Fruit fly (Drosophila melanogaster): ENCODE results near the gene CG13784.

Gene CG13784

dm6 chr2L:7194351-7195037 is 25.3 kb downstream of the CG13784 start, which contains the start of gene CG4497 (continued):
- TF ChIP-seq Ptx1 (GFP tag; IDR thresholded peaks at IDR 0.05) = peak; percentile 97
- TF ChIP-seq Dfd (GFP tag; optimal IDR thresholded peaks at IDR 0.05) = peak in 1 of 2 experiments; percentile 66
- TF ChIP-seq Rfx (GFP tag; IDR thresholded peaks at IDR 0.05) = peak; percentile 97
- peak; percentile 94 for TF ChIP-seq CG10366 (GFP tag; IDR thresholded peaks at IDR 0.05)
- peak; percentile 89 for TF ChIP-seq CG11504 (tag; optimal IDR thresholded peaks at IDR 0.05)
- peak; percentile 64 for TF ChIP-seq CG2202 (tag; optimal IDR thresholded peaks at IDR 0.05)
- peak; percentile 76 for TF ChIP-seq sd (tag; optimal IDR thresholded peaks at IDR 0.05)
- TF ChIP-seq cato (GFP tag; optimal IDR thresholded peaks at IDR 0.05; ENCODE audit: borderline replicate concordance) = peak; percentile 71
- TF ChIP-seq gt (GFP tag; IDR thresholded peaks at IDR 0.05) = peak; percentile 85
- TF ChIP-seq CG13894 (tag; optimal IDR thresholded peaks at IDR 0.05) = peak; percentile 73
- peak; percentile 77 for TF ChIP-seq CkIIα-i1 (GFP tag; IDR thresholded peaks at IDR 0.05)
- TF ChIP-seq tio (GFP tag; optimal IDR thresholded peaks at IDR 0.05) = peak; percentile 90
- peak; percentile 95 for TF ChIP-seq Oaz (GFP tag; IDR thresholded peaks at IDR 0.05)
- peak; percentile 94 to 95 for TF ChIP-seq chif (GFP tag; optimal IDR thresholded peaks at IDR 0.05)
- TF ChIP-seq CG11560 (tag; IDR thresholded peaks at IDR 0.05) = peak; percentile 89; the same call in 2 of the 3 replicates
- TF ChIP-seq so (GFP tag; IDR thresholded peaks at IDR 0.05) = peak; percentile 91; the same call in 1 of the 3 replicates
- no peak for TF ChIP-seq CG6254 (GFP tag; optimal IDR thresholded peaks at IDR 0.05)
- TF ChIP-seq TFAM (GFP tag; optimal IDR thresholded peaks at IDR 0.05) = no peak
- peak; percentile 88 for TF ChIP-seq otp (GFP tag; IDR thresholded peaks at IDR 0.05)
- TF ChIP-seq Lim3 (GFP tag; IDR thresholded peaks at IDR 0.05) = peak; percentile 78
- no peak for TF ChIP-seq HLHmδ (GFP tag; optimal IDR thresholded peaks at IDR 0.05)
- TF ChIP-seq CG17612 (GFP tag; IDR thresholded peaks at IDR 0.05) = peak; percentile 80
- peak; percentile 81 for TF ChIP-seq Fer2 (tag; optimal IDR thresholded peaks at IDR 0.05)
- TF ChIP-seq oc (tag; optimal IDR thresholded peaks at IDR 0.05) = peak; percentile 20
- TF ChIP-seq CG15601 (tag; optimal IDR thresholded peaks at IDR 0.05) = peak; percentile 86
- peak; percentile 97 for TF ChIP-seq Optix (GFP tag; IDR thresholded peaks at IDR 0.05)
- TF ChIP-seq gce (GFP tag; IDR thresholded peaks at IDR 0.05) = peak; percentile 75; the same call in 2 of the 3 replicates
- TF ChIP-seq jigr1 (GFP tag; IDR thresholded peaks at IDR 0.05) = peak; percentile 91
- TF ChIP-seq YL-1 (GFP tag; optimal IDR thresholded peaks at IDR 0.05) = peak; percentile 70
- peak; percentile 98 for TF ChIP-seq Dbx (GFP tag; IDR thresholded peaks at IDR 0.05)
- peak; percentile 75 for TF ChIP-seq Sry-δ (GFP tag; optimal IDR thresholded peaks at IDR 0.05)
- peak; percentile 90 for TF ChIP-seq disco-r (GFP tag; optimal IDR thresholded peaks at IDR 0.05)
- peak; percentile 85 for TF ChIP-seq CG15269 (tag; optimal IDR thresholded peaks at IDR 0.05)
- TF ChIP-seq ssp (GFP tag; IDR thresholded peaks at IDR 0.05) = peak; percentile 91
- peak; percentile 47 for TF ChIP-seq BEAF-32 (GFP tag; optimal IDR thresholded peaks at IDR 0.05)
- TF ChIP-seq usp (GFP tag; optimal IDR thresholded peaks at IDR 0.05) = no peak
- TF ChIP-seq CG5245 (GFP tag; optimal IDR thresholded peaks at IDR 0.05) = peak; percentile 82
- TF ChIP-seq Nf-YB (GFP tag; optimal IDR thresholded peaks at IDR 0.05) = peak; percentile 62
- peak; percentile 95 for TF ChIP-seq Atf6 (GFP tag; IDR thresholded peaks at IDR 0.05)
- no peak for TF ChIP-seq hth (optimal IDR thresholded peaks at IDR 0.05)
- TF ChIP-seq CG34422 (GFP tag; IDR thresholded peaks at IDR 0.05) = peak; percentile 95

dm6 chr2L:7189674-7190073 is 30.2 kb downstream of the CG13784 start, which contains the start of gene CG4496:
TSS of gene CG4496 (minus strand) at chr2L:7190010.
- TF ChIP-seq Drgx (GFP tag; IDR thresholded peaks at IDR 0.05) (peak; percentile 10; the same call in 1 of the 2 replicates), gce (GFP tag; IDR thresholded peaks at IDR 0.05) (no peak), Med (GFP tag) (peak; percentile 24), eyg (GFP tag; optimal IDR thresholded peaks at IDR 0.05) (no peak), dmrt11E (tag; optimal IDR thresholded peaks at IDR 0.05) (no peak), bsh (GFP tag; optimal IDR thresholded peaks at IDR 0.05) (peak in 1 of 2 experiments; percentile 3), zfh1 (GFP tag; IDR thresholded peaks at IDR 0.05) (0 out of 3 replicates have a peak, but pooled peaks have one; percentile 35), nom (GFP tag; optimal IDR thresholded peaks at IDR 0.05) (peak; percentile 48), Ets65A (GFP tag) (peak; percentile 38)

Data from whole organism, embryonic.